Worm (Caenorhabditis elegans): Measurements from ENCODE around the gene Y7A9D.1.

The Y7A9D.1 gene

DNA sequence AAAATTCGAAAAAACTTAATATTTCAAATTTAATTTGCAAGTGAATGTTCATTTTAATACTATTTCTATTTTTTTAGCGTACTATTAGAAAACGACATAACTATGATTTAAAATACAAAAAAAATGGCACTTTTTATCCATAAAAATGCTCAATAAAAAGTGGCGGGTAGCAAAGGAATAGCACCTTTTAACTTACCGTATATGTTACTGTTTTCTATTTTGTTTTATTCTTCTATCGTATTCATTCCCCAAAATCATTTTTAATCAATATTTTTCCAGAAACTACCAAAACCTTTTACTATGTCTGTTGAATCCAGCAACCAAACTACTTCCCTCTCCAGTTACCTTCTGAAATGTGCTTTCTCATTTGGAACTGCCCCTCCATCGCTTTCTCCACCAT lies 31.3 kb downstream of the Y7A9D.1 start, which contains the start of gene C35D6.4:
C35D6.4 (plus strand) TSS at position 301 of the 400 bp plus-strand sequence.
- TF ChIP-seq sem-2 (GFP tag; optimal IDR thresholded peaks at IDR 0.05) (no peak), zip-8 (tag; optimal IDR thresholded peaks at IDR 0.05) (no peak), elt-3 (tag; optimal IDR thresholded peaks at IDR 0.05) (no peak), ces-1 (GFP tag; optimal IDR thresholded peaks at IDR 0.05) (no peak), tbx-8 (GFP tag; optimal IDR thresholded peaks at IDR 0.05) (no peak), lin-32 (GFP tag; optimal IDR thresholded peaks at IDR 0.05) (no peak), unc-62 (GFP tag; optimal IDR thresholded peaks at IDR 0.05) (no peak), flh-1 (GFP tag; optimal IDR thresholded peaks at IDR 0.05) (no peak), ceh-39 (tag; optimal IDR thresholded peaks at IDR 0.05) (no peak), unc-39 (tag; optimal IDR thresholded peaks at IDR 0.05) (no peak), sptf-1 (tag; optimal IDR thresholded peaks at IDR 0.05) (no peak), mab-5 (tag; optimal IDR thresholded peaks at IDR 0.05) (no peak), ceh-43 (GFP tag; optimal IDR thresholded peaks at IDR 0.05) (no peak), snpc-4 (tag; optimal IDR thresholded peaks at IDR 0.05) (no peak), elt-1 (tag; optimal IDR thresholded peaks at IDR 0.05; ENCODE audit: borderline replicate concordance, insufficient read depth) (no peak), cnd-1 (tag; optimal IDR thresholded peaks at IDR 0.05) (no peak)

DNA sequence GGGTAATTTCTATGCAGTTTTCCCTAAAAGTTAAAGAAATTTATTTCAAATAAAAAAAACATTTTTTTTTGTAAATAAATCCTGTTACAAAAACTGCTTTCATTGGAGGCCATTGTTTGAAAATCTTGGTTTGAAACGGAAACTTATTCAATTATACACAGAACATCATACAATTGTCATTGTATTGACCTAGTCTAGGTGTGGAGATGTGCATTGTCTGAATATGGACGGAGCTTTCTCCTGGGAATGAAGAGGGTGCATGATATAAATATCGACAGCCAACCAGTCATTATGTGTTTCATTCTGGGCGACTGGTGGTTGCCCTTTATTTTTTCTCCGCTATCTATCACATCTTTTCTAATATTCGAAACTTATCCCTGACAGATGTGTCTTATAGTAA lies 35.5 kb downstream of the Y7A9D.1 start, which contains the start of gene C35D6.3:
C35D6.3 (plus strand) TSS at position 301 of the 400 bp plus-strand sequence.
- no peak for TF ChIP-seq sptf-1 (tag; optimal IDR thresholded peaks at IDR 0.05)
- no peak for TF ChIP-seq zip-8 (tag; optimal IDR thresholded peaks at IDR 0.05)

DNA sequence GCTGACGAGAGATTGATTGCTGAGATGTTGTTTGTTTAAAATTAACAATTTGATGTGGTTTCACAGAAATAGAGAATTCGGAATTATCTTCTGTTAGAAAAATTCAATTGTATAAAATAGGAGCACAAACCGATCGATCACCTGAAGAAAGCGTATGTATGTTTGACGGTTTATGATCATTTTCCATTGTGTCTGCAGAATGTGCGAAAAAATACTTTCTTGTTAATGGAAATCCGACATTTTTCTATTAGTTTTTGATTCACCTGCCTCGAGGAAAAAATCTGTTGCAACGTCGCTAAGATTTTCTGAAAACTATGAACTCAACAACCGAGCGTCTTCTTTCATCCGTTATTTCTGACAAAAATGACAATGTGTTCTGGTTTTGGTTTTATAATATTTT lies 45.3 kb downstream of the Y7A9D.1 start, which contains the start of gene C35D6.13:
C35D6.13 (plus strand) TSS at position 301 of the 400 bp plus-strand sequence.
- TF ChIP-seq nhr-12 (tag; optimal IDR thresholded peaks at IDR 0.05): no peak
- no peak for TF ChIP-seq hlh-1 (tag; optimal IDR thresholded peaks at IDR 0.05)
- no peak for TF ChIP-seq M03D4.4 (tag; optimal IDR thresholded peaks at IDR 0.05)
- TF ChIP-seq unc-62 (GFP tag; optimal IDR thresholded peaks at IDR 0.05): no peak
- no peak for TF ChIP-seq snpc-4 (tag; optimal IDR thresholded peaks at IDR 0.05)
- TF ChIP-seq unc-120 (tag; optimal IDR thresholded peaks at IDR 0.05; ENCODE audit: poor library complexity, severe bottlenecking): no peak
- no peak for TF ChIP-seq zip-8 (tag; optimal IDR thresholded peaks at IDR 0.05)
- TF ChIP-seq ceh-83 (GFP tag; optimal IDR thresholded peaks at IDR 0.05): no peak
- TF ChIP-seq ces-1 (GFP tag; optimal IDR thresholded peaks at IDR 0.05): no peak
- TF ChIP-seq ham-2 (GFP tag; optimal IDR thresholded peaks at IDR 0.05): no peak
- no peak for TF ChIP-seq ceh-39 (tag; optimal IDR thresholded peaks at IDR 0.05)
- TF ChIP-seq mls-2 (tag; optimal IDR thresholded peaks at IDR 0.05): no peak
- no peak for TF ChIP-seq nhr-76 (tag; optimal IDR thresholded peaks at IDR 0.05)
- no peak for TF ChIP-seq sptf-1 (tag; optimal IDR thresholded peaks at IDR 0.05)
- no peak for TF ChIP-seq pha-4 (tag; optimal IDR thresholded peaks at IDR 0.05)
- TF ChIP-seq unc-39 (tag; optimal IDR thresholded peaks at IDR 0.05): no peak
- no peak for TF ChIP-seq lsy-2 (tag; optimal IDR thresholded peaks at IDR 0.05)
- no peak for TF ChIP-seq ceh-43 (GFP tag; optimal IDR thresholded peaks at IDR 0.05)

DNA sequence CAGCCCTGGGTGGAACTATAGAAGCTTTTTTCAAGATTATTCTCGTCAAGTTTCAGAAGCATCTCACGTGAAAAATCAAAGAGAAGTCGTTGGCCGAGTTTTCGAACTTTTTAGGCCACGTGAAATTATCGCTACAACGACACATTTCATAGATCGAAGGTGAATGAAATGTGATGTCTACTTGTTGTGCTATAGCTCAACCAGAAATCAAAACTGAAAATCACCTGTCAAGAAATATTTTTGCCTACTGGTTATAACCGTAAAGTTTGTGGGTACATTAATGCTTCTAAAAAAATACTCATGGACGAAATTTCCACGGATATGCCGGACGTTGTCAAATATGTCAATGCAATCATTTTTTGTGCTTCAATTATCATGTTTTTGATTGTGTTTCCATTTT lies 47.0 kb downstream of the Y7A9D.1 start, which contains the start of gene srz-38:
srz-38 (plus strand) TSS at position 301 of the 400 bp plus-strand sequence.
- TF ChIP-seq zip-8 (tag; optimal IDR thresholded peaks at IDR 0.05) (no peak), nhr-28 (tag; optimal IDR thresholded peaks at IDR 0.05) (no peak), sptf-1 (tag; optimal IDR thresholded peaks at IDR 0.05) (no peak), unc-39 (tag; optimal IDR thresholded peaks at IDR 0.05) (no peak), ces-1 (GFP tag; optimal IDR thresholded peaks at IDR 0.05) (no peak), elt-1 (tag; optimal IDR thresholded peaks at IDR 0.05; ENCODE audit: borderline replicate concordance, insufficient read depth) (no peak), lsy-2 (tag; optimal IDR thresholded peaks at IDR 0.05) (no peak), lin-13 (tag; optimal IDR thresholded peaks at IDR 0.05) (no peak), mls-2 (tag; optimal IDR thresholded peaks at IDR 0.05) (no peak), ceh-83 (GFP tag; optimal IDR thresholded peaks at IDR 0.05) (no peak), ham-2 (GFP tag; optimal IDR thresholded peaks at IDR 0.05) (no peak), lin-32 (GFP tag; optimal IDR thresholded peaks at IDR 0.05) (no peak), elt-3 (tag; optimal IDR thresholded peaks at IDR 0.05) (no peak)

DNA sequence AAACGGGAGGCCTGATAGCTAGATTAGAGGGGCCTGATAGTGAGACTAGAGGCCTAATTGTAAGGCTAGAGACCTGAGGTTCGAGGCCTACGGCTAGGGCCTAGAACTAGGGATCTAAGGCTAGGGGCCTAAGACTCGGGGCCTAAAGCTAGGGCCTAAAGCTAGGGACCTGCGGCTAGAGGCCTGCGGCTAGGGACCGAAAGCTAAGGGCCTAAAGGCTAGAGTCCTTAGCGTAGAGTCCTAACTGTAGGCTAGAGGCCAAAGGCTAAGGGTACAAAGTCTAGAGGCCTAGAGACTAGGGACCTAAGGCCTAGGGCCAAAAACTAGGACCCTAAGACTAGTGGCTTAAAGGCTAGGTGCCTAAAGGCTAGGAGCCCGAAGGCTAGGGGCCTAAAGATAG lies 48.9 kb downstream of the Y7A9D.1 start:
- TF ChIP-seq hlh-1 (tag; optimal IDR thresholded peaks at IDR 0.05) (no peak), drap-1 (GFP tag; optimal IDR thresholded peaks at IDR 0.05) (no peak), blmp-1 (tag; optimal IDR thresholded peaks at IDR 0.05) (no peak), ceh-39 (tag; optimal IDR thresholded peaks at IDR 0.05) (no peak), nhr-237 (tag; optimal IDR thresholded peaks at IDR 0.05) (no peak), elt-3 (tag; optimal IDR thresholded peaks at IDR 0.05) (no peak), ham-2 (GFP tag; optimal IDR thresholded peaks at IDR 0.05) (no peak), nhr-76 (tag; optimal IDR thresholded peaks at IDR 0.05) (no peak), bed-3 (GFP tag; optimal IDR thresholded peaks at IDR 0.05) (no peak), ceh-83 (GFP tag; optimal IDR thresholded peaks at IDR 0.05) (no peak)
